Worm (Caenorhabditis elegans): ENCODE measurements around the gene spc-1.

DNA sequence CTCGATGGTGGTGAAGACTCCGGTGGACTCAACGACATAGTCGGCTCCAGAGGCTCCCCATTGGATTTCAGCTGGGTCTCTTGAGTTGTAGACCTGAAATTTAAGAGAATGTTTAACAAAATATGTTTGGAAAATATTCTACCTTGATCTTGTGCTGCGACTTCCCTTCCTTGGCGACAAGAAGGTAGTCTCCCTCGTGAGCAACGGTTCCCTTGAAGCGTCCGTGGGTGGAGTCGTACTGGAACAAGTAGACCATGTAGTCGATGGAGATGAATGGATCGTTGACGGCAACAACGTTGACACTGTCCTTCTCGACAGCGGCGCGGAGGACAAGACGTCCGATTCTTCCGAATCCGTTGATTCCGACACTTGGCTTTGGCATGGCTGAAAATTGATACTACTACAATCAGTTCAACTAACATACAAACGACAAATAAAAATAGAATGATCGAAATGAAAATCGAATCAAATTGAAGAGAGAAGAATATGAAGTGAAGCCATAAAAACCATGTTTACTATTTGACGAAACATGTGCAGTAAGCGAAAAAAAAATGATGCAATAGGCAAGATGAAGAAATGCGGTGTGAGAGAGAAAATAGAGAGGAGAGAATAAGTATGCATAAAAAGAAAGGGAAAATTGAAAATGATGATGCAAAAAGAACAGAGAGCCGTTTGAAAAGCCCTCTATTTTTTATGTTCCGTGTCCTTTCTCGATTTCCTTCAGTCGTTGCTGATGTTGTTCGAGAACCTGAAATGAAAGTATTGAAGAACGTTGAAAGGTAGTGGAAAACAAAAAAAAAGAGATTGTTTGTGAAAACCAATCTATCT lies 12.4 kb downstream of the spc-1 start, which contains the start of gene gpd-2:
- TF ChIP-seq elt-1 (tag; optimal IDR thresholded peaks at IDR 0.05; ENCODE audit: borderline replicate concordance, insufficient read depth) (no peak), M03D4.4 (tag; optimal IDR thresholded peaks at IDR 0.05) (no peak), pha-4 (tag; optimal IDR thresholded peaks at IDR 0.05) (no peak), nhr-12 (tag; optimal IDR thresholded peaks at IDR 0.05) (no peak), lsy-2 (tag; optimal IDR thresholded peaks at IDR 0.05) (no peak), ces-1 (GFP tag; optimal IDR thresholded peaks at IDR 0.05) (no peak), nhr-28 (tag; optimal IDR thresholded peaks at IDR 0.05) (no peak), sem-2 (GFP tag; optimal IDR thresholded peaks at IDR 0.05) (no peak)
